Fruit fly (Drosophila melanogaster) whole organism, embryonic: ENCODE data around the gene Snx27.

Source experiments
- B-H1 ChIP-seq: fragments of 200-800 bp; sonication (Bioruptor generic); IDR thresholded peaks from 3 replicates; pipeline ENCODE4 v1.3.6; 2022; ENCODE audit warnings: missing biosample characterization, missing genetic modification characterization
- CG10209 ChIP-seq: fragments of 200-800 bp; sonication (Bioruptor generic); optimal IDR thresholded peaks from 3 replicates; lab custom pipeline; 2017; ENCODE audit warnings: missing biosample characterization, mild to moderate bottlenecking, missing genetic modification characterization, missing genetic modification reagents
- CG10274 ChIP-seq: fragments of 200-800 bp; sonication (Bioruptor generic); optimal IDR thresholded peaks from 3 replicates; lab custom pipeline; 2017; ENCODE audit warnings: missing biosample characterization, mild to moderate bottlenecking, missing genetic modification characterization
- CG10321 ChIP-seq: fragments of 200-800 bp; sonication (Bioruptor generic); IDR thresholded peaks from 2 replicates; pipeline ENCODE4 v1.3.6; 2022; ENCODE audit warnings: missing biosample characterization, missing genetic modification characterization
- CG10543 ChIP-seq: fragments of 200-800 bp; sonication (Bioruptor generic); optimal IDR thresholded peaks from 3 replicates; lab custom pipeline; 2017; ENCODE audit warnings: missing biosample characterization, mild to moderate bottlenecking, missing genetic modification characterization, moderate library complexity
- CG12659 ChIP-seq: fragments of 200-800 bp; sonication (Bioruptor generic); optimal IDR thresholded peaks from 3 replicates; lab custom pipeline; 2017; ENCODE audit warnings: mild to moderate bottlenecking, missing biosample characterization, missing genetic modification reagents, missing genetic modification characterization
- CG16813 ChIP-seq: fragments of 200-800 bp; sonication (Bioruptor generic); IDR thresholded peaks from 3 replicates; pipeline ENCODE4 v1.3.6; 2022; ENCODE audit warnings: missing biosample characterization, missing genetic modification characterization; ENCODE audit not compliant: partially characterized antibody
- CG17186 ChIP-seq: fragments of 200-800 bp; sonication (Bioruptor generic); optimal IDR thresholded peaks from 3 replicates; lab custom pipeline; 2017; ENCODE audit warnings: missing biosample characterization, missing genetic modification reagents, missing genetic modification characterization
- CG17361 ChIP-seq: fragments of 200-800 bp; sonication (Bioruptor generic); IDR thresholded peaks from 3 replicates; pipeline ENCODE4 v1.3.6; 2022; ENCODE audit warnings: missing biosample characterization, missing genetic modification characterization
- CG18619 ChIP-seq: fragments of 200-800 bp; sonication (Bioruptor generic); optimal IDR thresholded peaks from 3 replicates; lab custom pipeline; 2017; ENCODE audit warnings: missing biosample characterization, mild to moderate bottlenecking, missing genetic modification characterization
- CG3065 ChIP-seq: fragments of 200-800 bp; sonication (Bioruptor generic); optimal IDR thresholded peaks from 2 replicates; lab custom pipeline; 2016; ENCODE audit warnings: missing biosample characterization, missing genetic modification characterization
- CG31224 ChIP-seq: fragments of 200-800 bp; sonication (Bioruptor generic); IDR thresholded peaks from 2 replicates; pipeline ENCODE4 v1.3.6; 2022; ENCODE audit warnings: missing biosample characterization, missing genetic modification characterization
- CG32772 ChIP-seq: fragments of 200-800 bp; sonication (Bioruptor generic); IDR thresholded peaks from 2 replicates; pipeline ENCODE4 v1.3.6; 2022; ENCODE audit warnings: missing biosample characterization, missing genetic modification characterization
- CG42726 ChIP-seq: fragments of 200-800 bp; sonication (Bioruptor generic); IDR thresholded peaks from 2 replicates; pipeline ENCODE4 v1.3.6; 2022; ENCODE audit warnings: missing biosample characterization, missing genetic modification characterization; ENCODE audit not compliant: partially characterized antibody
- CG43689 ChIP-seq: fragments of 200-800 bp; sonication (Bioruptor generic); IDR thresholded peaks from 2 replicates; pipeline ENCODE4 v1.3.6; 2022; ENCODE audit warnings: missing biosample characterization, missing genetic modification characterization
- CG4820 ChIP-seq: fragments of 200-800 bp; sonication (Bioruptor generic); optimal IDR thresholded peaks from 3 replicates; lab custom pipeline; 2016; ENCODE audit warnings: missing biosample characterization, missing genetic modification characterization
- CG6791 ChIP-seq: fragments of 200-800 bp; sonication (Bioruptor generic); IDR thresholded peaks from 3 replicates; pipeline ENCODE4 v1.3.6; 2022; ENCODE audit warnings: missing biosample characterization, missing genetic modification characterization; ENCODE audit not compliant: partially characterized antibody
- CG7839 ChIP-seq: fragments of 200-800 bp; sonication (Bioruptor generic); optimal IDR thresholded peaks from 3 replicates; lab custom pipeline; 2018; ENCODE audit warnings: missing biosample characterization, mild to moderate bottlenecking, missing genetic modification characterization, moderate library complexity
- CG7928 ChIP-seq: fragments of 200-800 bp; sonication (Bioruptor generic); optimal IDR thresholded peaks from 2 replicates; lab custom pipeline; 2017; ENCODE audit warnings: missing biosample characterization, mild to moderate bottlenecking, missing genetic modification characterization
- CG8388 ChIP-seq: fragments of 200-800 bp; sonication (Bioruptor generic); optimal IDR thresholded peaks from 2 replicates; lab custom pipeline; 2019; ENCODE audit warnings: missing biosample characterization, mild to moderate bottlenecking, missing genetic modification characterization, moderate library complexity
- CG9215 ChIP-seq: fragments of 200-800 bp; sonication (Bioruptor generic); IDR thresholded peaks from 2 replicates; pipeline ENCODE4 v1.3.6; 2022; ENCODE audit warnings: missing biosample characterization, missing genetic modification characterization
- CG9437 ChIP-seq: fragments of 200-800 bp; sonication (Bioruptor generic); optimal IDR thresholded peaks from 2 replicates; lab custom pipeline; 2018; ENCODE audit warnings: missing biosample characterization, mild to moderate bottlenecking, missing genetic modification characterization
- CHES-1-like ChIP-seq: fragments of 200-800 bp; sonication (Bioruptor generic); optimal IDR thresholded peaks from 2 replicates; lab custom pipeline; 2016; ENCODE audit warnings: missing biosample characterization, missing genetic modification characterization
- Dip3 ChIP-seq: fragments of 200-800 bp; sonication (Bioruptor generic); optimal IDR thresholded peaks from 3 replicates; lab custom pipeline; 2016; ENCODE audit warnings: missing biosample characterization, missing genetic modification characterization
- Doc3 ChIP-seq: fragments of 200-800 bp; sonication (Bioruptor generic); IDR thresholded peaks from 3 replicates; pipeline ENCODE4 v1.3.6; 2022; ENCODE audit warnings: missing biosample characterization, missing genetic modification characterization; ENCODE audit not compliant: partially characterized antibody
- ERR ChIP-seq: fragments of 200-800 bp; sonication (Bioruptor generic); optimal IDR thresholded peaks from 2 replicates; lab custom pipeline; 2016; ENCODE audit warnings: missing biosample characterization, missing genetic modification characterization
- Gsc ChIP-seq: fragments of 200-800 bp; sonication (Bioruptor generic); IDR thresholded peaks from 2 replicates; pipeline ENCODE4 v1.3.6; 2022; ENCODE audit warnings: missing biosample characterization, missing genetic modification characterization
- Gug ChIP-seq: fragments of 200-800 bp; sonication (Bioruptor generic); IDR thresholded peaks from 4 replicates; pipeline ENCODE4 v1.3.6; 2022; ENCODE audit warnings: missing biosample characterization, missing genetic modification characterization
- Hr51 ChIP-seq, 2 experiments: fragments of 200-800 bp; sonication (Bioruptor generic); optimal IDR thresholded peaks; 2 replicates in 1 of 2; 3 replicates in 1 of 2; lab custom pipeline; 2016 to 2018; ENCODE audit warnings: missing biosample characterization in 2 of 2, missing genetic modification characterization in 2 of 2, mild to moderate bottlenecking in 1 of 2, moderate library complexity in 1 of 2
- Jarid2 ChIP-seq: fragments of 200-800 bp; sonication (Bioruptor generic); optimal IDR thresholded peaks from 3 replicates; lab custom pipeline; 2017; ENCODE audit warnings: mild to moderate bottlenecking, missing biosample characterization, missing genetic modification reagents, missing genetic modification characterization
- Lpt ChIP-seq: fragments of >200 bp; optimal IDR thresholded peaks from 2 replicates; lab custom pipeline; 2018; ENCODE audit warnings: missing biosample characterization, missing genetic modification characterization
- Mrtf ChIP-seq: fragments of 200-800 bp; sonication (Bioruptor generic); IDR thresholded peaks from 3 replicates; pipeline ENCODE4 v1.3.6; 2022; ENCODE audit warnings: missing biosample characterization, missing genetic modification characterization
- NK7.1 ChIP-seq: fragments of 200-800 bp; sonication (Bioruptor generic); optimal IDR thresholded peaks from 3 replicates; lab custom pipeline; 2016; ENCODE audit warnings: missing biosample characterization, missing genetic modification characterization
- Vsx1 ChIP-seq: fragments of 200-800 bp; sonication (Bioruptor generic); optimal IDR thresholded peaks from 2 replicates; lab custom pipeline; 2017; ENCODE audit warnings: missing biosample characterization, mild to moderate bottlenecking, missing genetic modification characterization, missing genetic modification reagents
- abd-A ChIP-seq: fragments of 200-800 bp; sonication (Bioruptor generic); optimal IDR thresholded peaks from 3 replicates; lab custom pipeline; 2019; ENCODE audit warnings: missing biosample characterization, mild to moderate bottlenecking, missing genetic modification characterization, moderate library complexity
- ase ChIP-seq: fragments of 200-800 bp; sonication (Bioruptor generic); IDR thresholded peaks from 3 replicates; pipeline ENCODE4 v1.3.6; 2022; ENCODE audit warnings: missing biosample characterization, missing genetic modification characterization
- ato ChIP-seq: fragments of 200-800 bp; sonication (Bioruptor generic); IDR thresholded peaks from 2 replicates; pipeline ENCODE4 v1.3.6; 2022; ENCODE audit warnings: missing biosample characterization, missing genetic modification characterization; ENCODE audit not compliant: partially characterized antibody
- caup ChIP-seq: fragments of 200-800 bp; sonication (Bioruptor generic); optimal IDR thresholded peaks from 3 replicates; lab custom pipeline; 2017; ENCODE audit warnings: missing biosample characterization, mild to moderate bottlenecking, missing genetic modification characterization, moderate library complexity; ENCODE audit not compliant: severe bottlenecking
- chn ChIP-seq: fragments of 200-800 bp; sonication (Bioruptor generic); optimal IDR thresholded peaks from 2 replicates; lab custom pipeline; 2016; ENCODE audit warnings: missing biosample characterization, missing genetic modification characterization
- croc ChIP-seq: fragments of 200-800 bp; sonication (Bioruptor generic); conservative IDR thresholded peaks from 3 replicates; pipeline ENCODE4 v1.3.6; 2022; ENCODE audit warnings: missing biosample characterization, missing genetic modification characterization
- crol ChIP-seq: fragments of 200-800 bp; sonication (Bioruptor generic); IDR thresholded peaks from 2 replicates; pipeline ENCODE4 v1.3.6; 2022; ENCODE audit warnings: missing biosample characterization, missing genetic modification characterization
- gcm2 ChIP-seq: fragments of 200-800 bp; sonication (Bioruptor generic); optimal IDR thresholded peaks from 2 replicates; lab custom pipeline; 2016; ENCODE audit warnings: missing biosample characterization, missing genetic modification characterization
- luna ChIP-seq: fragments of 200-800 bp; sonication (Bioruptor generic); optimal IDR thresholded peaks from 2 replicates; lab custom pipeline; 2016; ENCODE audit warnings: missing biosample characterization, missing genetic modification characterization
- mirr ChIP-seq: fragments of 200-800 bp; sonication (Bioruptor generic); optimal IDR thresholded peaks from 3 replicates; lab custom pipeline; 2018; ENCODE audit warnings: missing biosample characterization, mild to moderate bottlenecking, missing genetic modification characterization
- onecut ChIP-seq: fragments of 200-800 bp; sonication (Bioruptor generic); IDR thresholded peaks from 2 replicates; pipeline ENCODE4 v1.3.6; 2022; ENCODE audit warnings: missing biosample characterization, missing genetic modification characterization
- sima ChIP-seq: fragments of 200-800 bp; sonication (Bioruptor generic); optimal IDR thresholded peaks from 2 replicates; lab custom pipeline; 2016; ENCODE audit warnings: missing biosample characterization, missing genetic modification characterization
- sob ChIP-seq: fragments of 200-800 bp; sonication (Bioruptor generic); IDR thresholded peaks from 2 replicates; pipeline ENCODE4 v1.3.6; 2022; ENCODE audit warnings: missing biosample characterization, missing genetic modification characterization
- tup ChIP-seq: fragments of 200-800 bp; sonication (Bioruptor generic); optimal IDR thresholded peaks from 2 replicates; lab custom pipeline; 2016; ENCODE audit warnings: missing biosample characterization, mild to moderate bottlenecking, missing genetic modification characterization, moderate library complexity
- twi ChIP-seq: fragments of 200-800 bp; optimal IDR thresholded peaks from 2 replicates; lab custom pipeline; 2019; ENCODE audit warnings: missing biosample characterization, mild to moderate bottlenecking, missing genetic modification characterization, moderate library complexity
- unpg ChIP-seq: fragments of 200-800 bp; sonication (Bioruptor generic); optimal IDR thresholded peaks from 3 replicates; lab custom pipeline; 2018; ENCODE audit warnings: missing biosample characterization, mild to moderate bottlenecking, missing genetic modification characterization, moderate library complexity

The Snx27 gene

DNA sequence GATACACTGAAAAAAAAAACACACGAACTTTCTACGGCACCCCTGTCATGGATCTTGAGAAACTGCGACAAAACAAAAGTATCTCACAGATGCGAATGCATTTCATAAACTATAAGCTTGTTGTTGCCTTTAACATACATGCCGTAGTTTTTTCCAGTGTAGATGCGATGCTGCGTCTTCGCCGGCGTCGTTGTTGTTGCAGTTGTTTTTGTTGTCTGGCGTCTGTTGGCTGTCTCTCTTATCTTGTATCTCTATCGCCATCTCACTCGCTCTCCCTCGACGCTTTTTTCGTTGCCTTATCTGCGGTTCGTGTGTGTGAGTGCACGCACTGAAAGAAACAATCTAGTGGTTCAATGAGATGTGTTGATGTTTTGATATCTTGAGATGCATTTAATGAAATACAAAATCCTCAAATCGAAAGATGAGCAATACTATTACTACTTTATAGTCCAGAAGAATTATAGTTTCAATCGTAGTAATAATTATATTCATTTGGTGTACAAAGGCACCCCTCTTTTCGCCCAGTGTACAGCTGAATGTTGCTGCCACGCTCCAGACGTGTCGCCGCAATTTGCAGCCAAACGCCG is 41.3 kb downstream of the Snx27 start (continued):
- peak; percentile 91 for TF ChIP-seq CG9437 (GFP tag; lab: Kevin White, UChicago)
- peak; percentile 95 for TF ChIP-seq NK7.1 (GFP tag; lab: Kevin White, UChicago)
- TF ChIP-seq sob (GFP tag; lab: Robert Waterston, UW), result peak; percentile 96
- TF ChIP-seq CG3065, result peak; percentile 95
- TF ChIP-seq Dip3 (GFP tag; lab: Kevin White, UChicago), result peak; percentile 93
- TF ChIP-seq Vsx1 (GFP tag; lab: Kevin White, UChicago), result peak; percentile 80
- peak; percentile 87 for TF ChIP-seq luna
- peak; percentile 95 for TF ChIP-seq unpg (GFP tag; lab: Kevin White, UChicago)
- TF ChIP-seq Lpt (GFP tag; lab: Kevin White, UChicago), result no peak
- TF ChIP-seq CG7839 (tag; lab: Kevin White, UChicago), result peak; percentile 96
- TF ChIP-seq onecut, result peak; percentile 97
- peak; percentile 88 for TF ChIP-seq CG10274 (GFP tag; lab: Kevin White, UChicago)
- TF ChIP-seq CG7928 (GFP tag; lab: Kevin White, UChicago), result peak; percentile 66
- peak; percentile 85 for TF ChIP-seq CG31224 (GFP tag; lab: Robert Waterston, UW)
- peak; percentile 94 for TF ChIP-seq CG18619 (GFP tag; lab: Kevin White, UChicago)
- TF ChIP-seq sima (GFP tag; lab: Kevin White, UChicago), result peak; percentile 94
- peak; percentile 18 for TF ChIP-seq abd-A (tag; lab: Kevin White, UChicago)
- TF ChIP-seq CG10209 (GFP tag; lab: Kevin White, UChicago), result peak; percentile 95
- TF ChIP-seq CG32772, result peak; percentile 96
- peak; percentile 97 for TF ChIP-seq chn (GFP tag; lab: Kevin White, UChicago)
- TF ChIP-seq ERR (GFP tag; lab: Kevin White, UChicago), result peak; percentile 97
- TF ChIP-seq CG8388 (GFP tag; lab: Kevin White, UChicago), result peak; percentile 86
- TF ChIP-seq Hr51 (GFP tag; optimal IDR thresholded peaks at IDR 0.05; lab: Kevin White, UChicago), result peak; percentile 93 to 96
- peak; percentile 96 for TF ChIP-seq Gug (GFP tag; lab: Robert Waterston, UW)
- TF ChIP-seq Jarid2 (GFP tag; lab: Kevin White, UChicago), result peak; percentile 81
- peak; percentile 94 for TF ChIP-seq CG43689 (GFP tag; lab: Robert Waterston, UW)
- TF ChIP-seq CG10543 (GFP tag; lab: Kevin White, UChicago), result peak; percentile 92
- TF ChIP-seq crol, result peak; percentile 48
- no peak for TF ChIP-seq ato (GFP tag; lab: Robert Waterston, UW)
- TF ChIP-seq gcm2 (GFP tag; lab: Kevin White, UChicago), result peak; percentile 98
- peak; percentile 96 for TF ChIP-seq CG17361 (GFP tag; lab: Robert Waterston, UW)
- TF ChIP-seq CG6791, result no peak
- TF ChIP-seq ase (GFP tag; lab: Robert Waterston, UW), result peak; percentile 94
- peak; percentile 98 for TF ChIP-seq CG4820 (GFP tag; lab: Kevin White, UChicago)
- TF ChIP-seq CHES-1-like (GFP tag; lab: Kevin White, UChicago), result peak; percentile 98
- TF ChIP-seq CG9215 (GFP tag; lab: Robert Waterston, UW), result peak; percentile 86
- peak; percentile 93 for TF ChIP-seq caup (GFP tag; lab: Kevin White, UChicago)
- peak; percentile 92 for TF ChIP-seq B-H1 (GFP tag; lab: Robert Waterston, UW)
- TF ChIP-seq Mrtf (GFP tag; lab: Robert Waterston, UW), result peak; percentile 97
- TF ChIP-seq twi, result peak; percentile 60
- peak; percentile 94 for TF ChIP-seq Gsc (GFP tag; lab: Robert Waterston, UW)
- TF ChIP-seq CG42726 (GFP tag; lab: Robert Waterston, UW), result no peak
- TF ChIP-seq tup (GFP tag; lab: Kevin White, UChicago), result peak; percentile 97
- TF ChIP-seq Doc3, result no peak
- peak; percentile 65 for TF ChIP-seq mirr (GFP tag; lab: Kevin White, UChicago)
- no peak for TF ChIP-seq CG16813 (GFP tag; lab: Robert Waterston, UW)
- TF ChIP-seq CG12659 (GFP tag; lab: Kevin White, UChicago), result peak; percentile 96
- TF ChIP-seq croc (GFP tag; lab: Robert Waterston, UW), result peak; percentile 95
- peak; percentile 76 for TF ChIP-seq CG10321 (GFP tag; lab: Robert Waterston, UW)
- TF ChIP-seq CG17186 (GFP tag; lab: Kevin White, UChicago), result peak; percentile 86
